Worm (Caenorhabditis elegans): ENCODE measurements around the gene pxf-1.

The pxf-1 gene

DNA sequence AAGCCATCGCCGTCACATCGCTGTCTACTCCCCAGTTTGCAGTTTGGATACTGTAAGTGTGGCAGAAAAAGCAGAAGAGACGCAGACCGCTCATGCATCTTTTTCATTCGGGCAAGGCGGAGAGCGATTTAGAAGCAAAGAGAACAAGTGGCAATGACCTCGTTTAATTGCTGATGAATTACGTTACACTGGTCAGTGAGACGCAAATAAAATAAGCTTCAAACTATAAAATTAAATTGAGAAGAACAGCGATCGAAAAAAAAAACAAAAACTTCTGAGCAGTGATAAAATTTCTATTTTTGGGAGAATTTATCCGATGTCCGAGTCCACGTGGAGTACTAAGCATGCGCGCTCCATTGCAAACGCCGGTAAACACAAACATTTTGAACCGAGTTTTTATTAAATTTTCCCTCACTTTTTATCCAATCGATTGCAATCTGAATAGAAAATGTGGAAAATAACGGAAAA, 48.0 kb upstream of the pxf-1 start, which contains the start of gene C24F3.2 (continued):
- TF ChIP-seq hmg-1.2 (GFP tag; IDR thresholded peaks at IDR 0.05) (peak; percentile 80; the same call in 1 of the 2 replicates), nhr-80 (tag; optimal IDR thresholded peaks at IDR 0.05) (peak; percentile 69), ceh-79 (tag; optimal IDR thresholded peaks at IDR 0.05) (no peak), bed-1 (GFP tag; IDR thresholded peaks at IDR 0.05) (no peak), cebp-1 (GFP tag; IDR thresholded peaks at IDR 0.05) (no peak), cebp-1 (tag; optimal IDR thresholded peaks at IDR 0.05) (no peak), K12H6.12 (tag; optimal IDR thresholded peaks at IDR 0.05) (peak; percentile 74)

DNA sequence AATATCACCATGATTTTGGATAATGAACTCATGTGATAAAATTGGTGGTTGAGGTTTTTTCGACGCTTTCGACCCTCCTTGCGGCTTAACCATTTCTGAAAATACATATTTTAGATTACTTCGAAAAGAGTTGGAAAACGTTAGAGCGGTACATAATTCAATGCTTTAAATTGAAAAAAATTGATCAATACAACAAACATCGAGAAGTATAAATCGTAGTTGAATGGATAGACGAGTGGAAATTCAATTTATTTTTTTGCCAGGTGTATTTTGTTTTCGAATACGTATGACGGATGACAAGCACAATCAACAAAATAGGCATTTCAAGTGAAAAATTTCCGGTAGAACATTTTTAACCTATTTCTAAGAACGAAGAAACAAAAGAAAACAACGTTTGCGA, 47.0 kb upstream of the pxf-1 start, which contains the start of gene tram-1:
Gene tram-1, minus strand, starts transcription at position 101 of the 400 bp plus-strand sequence.
- no peak for TF ChIP-seq let-526 (GFP tag; IDR thresholded peaks at IDR 0.05)
- no peak for TF ChIP-seq nfyb-1 (GFP tag; IDR thresholded peaks at IDR 0.05)
- no peak for TF ChIP-seq ztf-22 (GFP tag; optimal IDR thresholded peaks at IDR 0.05)
- TF ChIP-seq K12H6.12 (tag; optimal IDR thresholded peaks at IDR 0.05) = no peak
- TF ChIP-seq nfya-1 (tag; optimal IDR thresholded peaks at IDR 0.05; ENCODE audit: borderline replicate concordance, insufficient read depth) = no peak
- no peak for TF ChIP-seq F22D6.2 (tag; optimal IDR thresholded peaks at IDR 0.05)
- no peak for TF ChIP-seq ZK185.1 (tag; optimal IDR thresholded peaks at IDR 0.05; ENCODE audit: poor library complexity, severe bottlenecking)
- TF ChIP-seq ama-1 (optimal IDR thresholded peaks at IDR 0.05) = no peak
- no peak for TF ChIP-seq ama-1 (GFP tag; optimal IDR thresholded peaks at IDR 0.05)
- no peak for TF ChIP-seq die-1 (tag; optimal IDR thresholded peaks at IDR 0.05)
- no peak for TF ChIP-seq madf-3 (GFP tag; IDR thresholded peaks at IDR 0.05)

DNA sequence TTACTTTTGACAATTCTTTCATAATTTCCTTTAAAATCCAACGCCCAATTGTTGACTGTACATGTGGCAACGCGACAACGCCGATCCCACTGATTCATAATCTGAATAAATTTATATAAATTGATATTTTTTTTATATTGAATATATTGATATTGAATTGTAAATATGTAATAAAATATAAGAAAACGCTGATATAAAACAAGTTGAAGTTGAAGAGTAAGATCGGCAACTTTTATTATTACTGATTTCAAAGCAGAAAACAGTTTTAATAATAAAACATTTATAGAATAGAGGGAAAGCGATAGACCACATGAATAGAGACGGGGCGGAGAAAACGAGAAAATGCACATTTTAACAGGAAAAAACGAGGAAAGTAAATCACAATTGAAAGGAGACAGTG, 45.1 kb upstream of the pxf-1 start, which contains the start of gene qns-1:
Gene qns-1, minus strand, starts transcription at position 101 of the 400 bp plus-strand sequence.
- no peak for TF ChIP-seq fkh-3 (tag; optimal IDR thresholded peaks at IDR 0.05)
- TF ChIP-seq lin-35 (GFP tag; optimal IDR thresholded peaks at IDR 0.05) = peak in 1 of 3 experiments; percentile 12
- TF ChIP-seq cebp-1 (GFP tag; IDR thresholded peaks at IDR 0.05) = no peak
- no peak for TF ChIP-seq cebp-1 (tag; optimal IDR thresholded peaks at IDR 0.05)
- TF ChIP-seq nfya-2 (GFP tag; IDR thresholded peaks at IDR 0.05) = no peak
- no peak for TF ChIP-seq repo-1 (tag; optimal IDR thresholded peaks at IDR 0.05)
- TF ChIP-seq snpc-3.4 (tag; optimal IDR thresholded peaks at IDR 0.05) = peak; percentile 15
- TF ChIP-seq egrh-3 (GFP tag; IDR thresholded peaks at IDR 0.05) = no peak

DNA sequence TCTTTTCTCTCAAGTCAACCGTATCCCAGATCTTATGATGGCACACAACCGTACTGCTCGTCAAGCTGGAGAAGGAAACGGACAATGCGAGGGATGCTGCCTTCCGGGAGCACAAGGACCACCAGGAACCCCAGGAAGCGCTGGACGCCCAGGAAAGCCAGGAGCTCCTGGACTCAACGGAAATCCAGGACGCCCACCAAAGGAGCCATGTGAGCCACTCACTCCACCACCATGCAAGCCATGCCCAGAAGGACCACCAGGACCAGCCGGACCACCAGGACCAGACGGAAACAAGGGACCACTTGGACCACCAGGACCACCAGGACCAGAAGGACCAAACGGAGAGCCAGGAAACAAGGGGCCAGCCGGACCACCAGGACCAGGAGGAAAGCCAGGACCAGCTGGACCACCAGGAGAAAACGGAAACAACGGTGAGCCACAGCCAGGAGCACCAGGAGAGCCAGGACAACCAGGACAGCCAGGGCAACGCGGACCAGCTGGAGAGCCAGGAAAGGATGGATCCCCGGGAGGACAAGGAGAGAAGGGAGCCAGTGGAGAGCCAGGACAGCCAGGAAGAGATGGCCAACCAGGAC, 42.7 kb upstream of the pxf-1 start:
- TF ChIP-seq attf-5 (GFP tag; optimal IDR thresholded peaks at IDR 0.05) (no peak), zim-3 (tag; optimal IDR thresholded peaks at IDR 0.05) (no peak), pha-4 (tag; optimal IDR thresholded peaks at IDR 0.05) (no peak), dox-1 (GFP tag; IDR thresholded peaks at IDR 0.05) (peak; percentile 34; the same call in 1 of the 2 replicates), F33H1.4 (GFP tag; IDR thresholded peaks at IDR 0.05) (no peak), K11D2.4 (GFP tag; IDR thresholded peaks at IDR 0.05) (no peak), nhr-179 (tag; optimal IDR thresholded peaks at IDR 0.05) (no peak), unc-62 (GFP tag; optimal IDR thresholded peaks at IDR 0.05) (no peak), mel-28 (tag; optimal IDR thresholded peaks at IDR 0.05; ENCODE audit: borderline replicate concordance) (no peak), ztf-26 (tag; optimal IDR thresholded peaks at IDR 0.05) (peak; percentile 95), T26A5.8 (tag; optimal IDR thresholded peaks at IDR 0.05) (no peak), egrh-3 (GFP tag; IDR thresholded peaks at IDR 0.05) (peak; percentile 88), F55B11.4 (tag; optimal IDR thresholded peaks at IDR 0.05; ENCODE audit: borderline replicate concordance, insufficient read depth) (no peak), B0019.2 (GFP tag; conservative IDR thresholded peaks at IDR 0.05) (no peak), C06A6.2 (GFP tag; conservative IDR thresholded peaks at IDR 0.05) (peak; percentile 29; the same call in 1 of the 2 replicates), bed-2 (GFP tag; IDR thresholded peaks at IDR 0.05) (no peak), repo-1 (tag; optimal IDR thresholded peaks at IDR 0.05) (peak; percentile 11), ccch-3 (GFP tag; optimal IDR thresholded peaks at IDR 0.05) (no peak), madf-8 (GFP tag; conservative IDR thresholded peaks at IDR 0.05) (no peak), let-607 (tag; optimal IDR thresholded peaks at IDR 0.05) (peak in 1 of 2 experiments; percentile 36), cebp-1 (GFP tag; IDR thresholded peaks at IDR 0.05) (no peak), cebp-1 (tag; optimal IDR thresholded peaks at IDR 0.05) (no peak), lin-26 (GFP tag; IDR thresholded peaks at IDR 0.05) (peak; percentile 90), mcd-1 (GFP tag; IDR thresholded peaks at IDR 0.05) (peak; percentile 30; the same call in 1 of the 2 replicates)

All from whole organism, young adult.